Worm (Caenorhabditis elegans) whole organism, late embryonic: Measurements from ENCODE around the gene B0244.10.

Source experiments
- ama-1 ChIP-seq: fragments of 150-350 bp; optimal IDR thresholded peaks from 2 replicates; lab custom pipeline; 2014
- che-1 ChIP-seq: sonication (generic microtip); optimal IDR thresholded peaks from 2 replicates; lab custom pipeline; 2016; ENCODE audit warnings: mild to moderate bottlenecking, missing genetic modification characterization, missing compliant biosample characterization
- fax-1 ChIP-seq: sonication (generic microtip); optimal IDR thresholded peaks from 2 replicates; lab custom pipeline; 2016; ENCODE audit warnings: missing genotype, missing genetic modification characterization, missing compliant biosample characterization
- hlh-15 ChIP-seq: sonication (generic microtip); optimal IDR thresholded peaks from 2 replicates; lab custom pipeline; 2016; ENCODE audit warnings: missing genetic modification characterization, missing compliant biosample characterization
- hlh-6 ChIP-seq: sonication (generic microtip); optimal IDR thresholded peaks from 2 replicates; lab custom pipeline; 2016; ENCODE audit warnings: missing genotype, missing genetic modification characterization, missing compliant biosample characterization
- nfya-1 ChIP-seq: sonication (generic microtip); optimal IDR thresholded peaks from 2 replicates; lab custom pipeline; 2017; ENCODE audit warnings: missing genetic modification characterization, mild to moderate bottlenecking, missing compliant biosample characterization, antibody characterized with exemption, moderate library complexity
- odd-2 ChIP-seq: sonication (generic microtip); optimal IDR thresholded peaks from 2 replicates; lab custom pipeline; 2017; ENCODE audit warnings: antibody characterized with exemption, mild to moderate bottlenecking, missing genetic modification characterization, missing compliant biosample characterization
- pag-3 ChIP-seq: sonication (generic microtip); optimal IDR thresholded peaks from 2 replicates; lab custom pipeline; 2016; ENCODE audit warnings: missing compliant biosample characterization, missing genetic modification characterization, borderline replicate concordance
- pax-1 ChIP-seq: fragments of 150-350 bp; optimal IDR thresholded peaks from 2 replicates; lab custom pipeline; 2014; ENCODE audit warnings: missing biosample characterization, missing genetic modification characterization
- rnt-1 ChIP-seq: sonication (generic microtip); optimal IDR thresholded peaks from 2 replicates; lab custom pipeline; 2016; ENCODE audit warnings: missing genetic modification characterization, missing compliant biosample characterization
- tbx-2 ChIP-seq: sonication (generic microtip); optimal IDR thresholded peaks from 2 replicates; lab custom pipeline; 2016; ENCODE audit warnings: missing genetic modification characterization, missing compliant biosample characterization

- no peak for TF ChIP-seq pag-3 (tag; lab: Kevin White, UChicago)
- TF ChIP-seq rnt-1 (tag; lab: Kevin White, UChicago), result no peak
- no peak for TF ChIP-seq hlh-6 (tag; lab: Kevin White, UChicago)
- no peak for TF ChIP-seq odd-2 (tag; lab: Kevin White, UChicago)
- TF ChIP-seq ama-1 (lab: Kevin White, UChicago), result no peak
- no peak for TF ChIP-seq hlh-15 (tag; lab: Kevin White, UChicago)
- no peak for TF ChIP-seq nfya-1 (tag; lab: Kevin White, UChicago)
- no peak for TF ChIP-seq fax-1 (tag; lab: Kevin White, UChicago)
- no peak for TF ChIP-seq che-1 (tag; lab: Kevin White, UChicago)
- TF ChIP-seq tbx-2 (tag; lab: Kevin White, UChicago), result no peak
- no peak for TF ChIP-seq pax-1 (tag; lab: Kevin White, UChicago)
These were observed 25.7 kb upstream of the B0244.10 start, which contains the start of gene hpo-28 for ce11 chrIII:5709224-5709623.
